Worm (Caenorhabditis elegans): Measurements from ENCODE around the gene C47G2.4.

Gene C47G2.4

DNA sequence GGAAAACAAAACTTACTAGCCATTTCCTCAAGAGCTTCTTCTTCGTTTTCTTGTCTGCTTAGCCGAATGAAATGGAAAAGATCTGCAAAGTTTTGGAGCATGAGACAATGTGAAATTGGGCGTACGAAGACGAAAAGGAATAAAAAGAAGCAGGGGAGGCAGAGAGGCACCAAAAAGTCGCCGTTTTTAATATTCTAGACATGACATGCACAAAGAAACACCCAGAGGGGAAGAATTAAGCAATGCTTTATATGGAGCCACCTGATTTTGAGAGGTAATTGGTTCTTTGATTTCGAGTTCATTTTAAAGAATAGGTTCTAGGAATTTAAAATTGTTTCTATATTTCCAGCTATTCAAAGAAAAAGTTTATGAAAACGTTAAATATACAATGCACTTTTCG is 20.8 kb upstream of the C47G2.4 start, which contains the start of gene T24F1.4:
T24F1.4 (minus strand) TSS at position 101 of the 400 bp plus-strand sequence.
- TF ChIP-seq nhr-237 (tag; optimal IDR thresholded peaks at IDR 0.05) (no peak), ztf-11 (tag; optimal IDR thresholded peaks at IDR 0.05) (no peak), M03D4.4 (tag; optimal IDR thresholded peaks at IDR 0.05) (no peak), cnd-1 (tag; optimal IDR thresholded peaks at IDR 0.05) (no peak), nhr-76 (tag; optimal IDR thresholded peaks at IDR 0.05) (no peak), nhr-28 (tag; optimal IDR thresholded peaks at IDR 0.05) (no peak), hlh-1 (tag; optimal IDR thresholded peaks at IDR 0.05) (no peak), ces-1 (GFP tag; optimal IDR thresholded peaks at IDR 0.05) (no peak), bed-3 (GFP tag; optimal IDR thresholded peaks at IDR 0.05) (no peak), ham-2 (GFP tag; optimal IDR thresholded peaks at IDR 0.05) (no peak), pha-4 (tag; optimal IDR thresholded peaks at IDR 0.05) (no peak), ceh-39 (tag; optimal IDR thresholded peaks at IDR 0.05) (no peak)

DNA sequence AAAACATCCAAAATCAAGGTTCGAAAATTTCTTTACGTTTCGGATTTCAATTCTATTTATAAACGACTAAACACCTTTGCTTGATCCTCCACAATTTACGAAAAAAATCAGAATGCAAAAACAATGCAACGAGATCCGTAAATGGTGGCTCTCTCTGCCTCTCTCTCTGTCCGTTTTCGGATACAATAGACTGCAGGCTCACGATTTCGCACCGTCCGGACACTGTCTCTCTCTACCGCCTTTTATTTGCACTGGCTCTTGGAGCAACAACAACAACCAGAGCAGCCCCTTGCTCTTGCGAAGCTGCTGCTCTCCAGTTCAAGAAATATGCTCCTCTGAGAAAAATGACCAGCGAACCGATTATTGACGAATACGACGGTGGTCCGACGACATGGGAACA is 18.8 kb upstream of the C47G2.4 start, which contains the start of gene T24F1.7:
T24F1.7 (plus strand) TSS at position 301 of the 400 bp plus-strand sequence.
- TF ChIP-seq elt-1 (tag; optimal IDR thresholded peaks at IDR 0.05; ENCODE audit: borderline replicate concordance, insufficient read depth), result no peak
- no peak for TF ChIP-seq ces-1 (GFP tag; optimal IDR thresholded peaks at IDR 0.05)
- TF ChIP-seq mab-5 (tag; optimal IDR thresholded peaks at IDR 0.05), result no peak
- TF ChIP-seq blmp-1 (tag; optimal IDR thresholded peaks at IDR 0.05), result no peak

DNA sequence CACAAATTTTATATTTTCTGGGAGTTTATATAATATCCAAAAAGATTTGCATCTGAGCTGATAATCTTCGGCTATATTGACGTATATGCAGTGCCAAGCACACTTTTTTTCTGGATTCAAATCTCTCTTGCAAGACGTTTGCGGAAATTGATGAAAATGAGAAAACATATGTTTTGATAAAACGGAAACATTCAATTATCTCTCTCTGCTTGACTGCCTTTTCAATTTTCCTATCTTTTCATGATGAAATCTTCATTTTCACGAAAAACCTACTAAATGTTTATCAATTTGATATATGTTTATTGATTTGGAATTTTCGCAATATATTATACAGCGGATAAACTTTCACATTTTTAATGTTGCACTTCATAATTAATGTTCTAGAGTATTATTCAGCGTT is 14.5 kb upstream of the C47G2.4 start:
- TF ChIP-seq unc-62 (GFP tag; optimal IDR thresholded peaks at IDR 0.05) (peak; percentile 5), unc-120 (tag; optimal IDR thresholded peaks at IDR 0.05; ENCODE audit: poor library complexity, severe bottlenecking) (peak; percentile 23), unc-39 (tag; optimal IDR thresholded peaks at IDR 0.05) (no peak)

DNA sequence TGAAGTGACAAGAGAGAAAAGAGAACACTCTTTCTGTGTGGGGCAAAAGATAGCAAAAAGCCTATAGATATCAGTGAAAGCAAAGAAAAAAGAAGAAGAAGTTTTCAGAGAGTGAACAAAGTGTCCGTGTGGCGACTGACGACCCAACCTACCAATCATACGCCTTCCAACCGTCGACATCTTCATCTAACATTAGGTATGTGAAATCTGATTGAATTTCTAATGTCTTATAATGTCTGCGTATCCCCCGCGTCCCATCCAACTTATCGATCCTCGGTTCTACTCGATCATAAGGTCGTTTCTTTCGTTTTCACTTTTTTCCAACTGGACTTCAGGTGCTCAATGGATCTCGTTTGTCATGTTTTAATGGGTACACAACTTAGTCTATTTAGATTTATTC is 13.9 kb upstream of the C47G2.4 start:
- TF ChIP-seq bed-3 (GFP tag; optimal IDR thresholded peaks at IDR 0.05) (no peak), mep-1 (tag; optimal IDR thresholded peaks at IDR 0.05) (no peak), ces-1 (GFP tag; optimal IDR thresholded peaks at IDR 0.05) (no peak), elt-3 (tag; optimal IDR thresholded peaks at IDR 0.05) (no peak), ceh-83 (GFP tag; optimal IDR thresholded peaks at IDR 0.05) (no peak), nhr-12 (tag; optimal IDR thresholded peaks at IDR 0.05) (no peak), drap-1 (GFP tag; optimal IDR thresholded peaks at IDR 0.05) (no peak)

DNA sequence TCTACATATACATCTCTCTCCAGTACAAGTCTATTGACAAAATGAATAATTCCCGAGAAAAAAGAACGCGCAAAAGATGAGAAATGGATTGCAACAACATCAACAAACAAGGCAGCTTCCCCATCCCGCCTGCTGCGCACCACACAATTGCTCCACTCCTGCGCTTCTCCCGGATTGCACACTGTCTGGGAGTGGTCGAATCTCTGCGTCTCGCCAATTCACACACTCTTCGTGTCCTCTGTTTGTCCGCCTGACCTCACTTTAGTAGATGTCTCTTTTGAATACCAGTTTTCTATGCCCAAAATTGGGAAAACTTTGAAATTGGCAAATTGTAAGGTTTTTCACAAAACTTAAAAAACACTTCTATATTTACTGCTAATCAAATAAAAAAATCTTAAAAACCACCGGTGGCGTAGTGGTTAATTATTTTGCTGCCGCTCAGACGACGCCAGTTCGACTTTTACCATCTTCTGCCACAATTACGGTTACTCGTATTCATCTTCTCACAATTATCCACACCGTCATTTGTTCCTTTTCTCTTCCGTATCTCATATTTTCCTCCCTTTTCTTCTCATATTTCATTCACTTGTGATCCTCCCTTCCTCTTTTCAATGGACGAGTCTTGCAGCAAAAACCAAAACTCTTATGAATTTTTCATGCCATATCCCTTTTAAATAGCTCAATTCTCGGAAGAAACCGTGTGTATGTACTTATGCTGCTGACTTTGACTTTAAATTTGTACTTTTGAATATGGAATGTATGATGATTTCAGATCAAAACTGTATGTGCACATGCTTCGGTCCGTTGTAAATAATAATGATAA is 12.4 kb upstream of the C47G2.4 start, which contains the start of gene rsf-1:
rsf-1 (plus strand) TSS at position 773 of the 823 bp plus-strand sequence.
- TF ChIP-seq unc-39 (tag; optimal IDR thresholded peaks at IDR 0.05) (peak; percentile 77), ham-2 (GFP tag; optimal IDR thresholded peaks at IDR 0.05) (no peak), mls-2 (tag; optimal IDR thresholded peaks at IDR 0.05) (peak; percentile 52), pha-4 (tag; optimal IDR thresholded peaks at IDR 0.05) (peak; percentile 85), sptf-1 (tag; optimal IDR thresholded peaks at IDR 0.05) (peak; percentile 18), mab-5 (tag; optimal IDR thresholded peaks at IDR 0.05) (no peak), M03D4.4 (tag; optimal IDR thresholded peaks at IDR 0.05) (no peak), elt-3 (tag; optimal IDR thresholded peaks at IDR 0.05) (no peak), drap-1 (GFP tag; optimal IDR thresholded peaks at IDR 0.05) (peak; percentile 17), ces-1 (GFP tag; optimal IDR thresholded peaks at IDR 0.05) (peak; percentile 48), snpc-4 (tag; optimal IDR thresholded peaks at IDR 0.05) (no peak)

DNA sequence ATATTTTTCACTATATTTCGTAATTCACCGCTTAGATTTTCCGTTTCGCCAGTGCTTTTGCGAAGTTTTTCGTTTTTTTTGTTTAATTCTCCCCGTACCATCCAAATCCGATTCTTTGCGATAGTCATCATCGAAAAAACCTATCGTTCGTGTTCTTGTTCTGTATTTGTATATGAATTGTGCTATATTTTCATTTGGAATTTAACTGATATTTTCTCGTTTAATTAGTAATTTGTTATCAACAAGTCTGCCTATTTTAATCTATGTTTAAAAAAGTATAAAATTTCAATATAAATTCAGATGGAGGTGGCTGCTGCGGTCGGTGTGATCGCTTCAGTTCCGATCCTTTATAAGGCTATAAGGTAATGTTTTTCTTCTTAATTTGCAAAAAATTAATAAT is 9.2 kb upstream of the C47G2.4 start, which contains the start of gene samp-1:
samp-1 (plus strand) TSS at position 301 of the 400 bp plus-strand sequence.
- TF ChIP-seq M03D4.4 (tag; optimal IDR thresholded peaks at IDR 0.05) (no peak), ceh-43 (GFP tag; optimal IDR thresholded peaks at IDR 0.05) (no peak), ztf-11 (tag; optimal IDR thresholded peaks at IDR 0.05) (no peak), nhr-76 (tag; optimal IDR thresholded peaks at IDR 0.05) (no peak)

Measured in whole organism, mixed stage, embryonic.